Worm (Caenorhabditis elegans) whole organism, late embryonic: ENCODE data around the gene EEED8.3.

ENCODE experiments used
- C38D4.7 ChIP-seq: fragments of 200-800 bp; sonication (Bioruptor generic); optimal IDR thresholded peaks from 2 replicates; lab custom pipeline; 2018; ENCODE audit warnings: mild to moderate bottlenecking, missing genetic modification characterization, moderate library complexity, missing compliant biosample characterization
- F13H6.1 ChIP-seq: sonication (generic microtip); optimal IDR thresholded peaks from 2 replicates; lab custom pipeline; 2016; ENCODE audit warnings: missing genetic modification characterization, missing compliant biosample characterization
- T23F11.4 ChIP-seq: fragments of 200-800 bp; sonication (Bioruptor generic); optimal IDR thresholded peaks from 2 replicates; lab custom pipeline; 2018; ENCODE audit warnings: mild to moderate bottlenecking, missing genetic modification characterization, missing compliant biosample characterization
- ceh-34 ChIP-seq: sonication (generic microtip); optimal IDR thresholded peaks from 2 replicates; lab custom pipeline; 2016; ENCODE audit warnings: mild to moderate bottlenecking, missing genetic modification characterization, missing compliant biosample characterization
- ceh-48 ChIP-seq: sonication (generic microtip); optimal IDR thresholded peaks from 2 replicates; lab custom pipeline; 2016; ENCODE audit warnings: missing genetic modification characterization, inconsistent platforms, missing compliant biosample characterization
- ceh-6 ChIP-seq: fragments of 200-800 bp; sonication (Bioruptor generic); optimal IDR thresholded peaks from 2 replicates; lab custom pipeline; 2018; ENCODE audit warnings: mild to moderate bottlenecking, missing genetic modification characterization, missing compliant biosample characterization
- dve-1 ChIP-seq: sonication (generic microtip); optimal IDR thresholded peaks from 2 replicates; lab custom pipeline; 2017; ENCODE audit warnings: antibody characterized with exemption, mild to moderate bottlenecking, missing genetic modification characterization, missing compliant biosample characterization
- elt-2 ChIP-seq: sonication (generic microtip); optimal IDR thresholded peaks from 2 replicates; lab custom pipeline; 2016; ENCODE audit warnings: missing genetic modification reagents, missing genetic modification characterization, missing compliant biosample characterization
- eyg-1 ChIP-seq: sonication (generic microtip); optimal IDR thresholded peaks from 2 replicates; lab custom pipeline; 2016; ENCODE audit warnings: missing genotype, missing genetic modification characterization, missing compliant biosample characterization
- gmeb-2 ChIP-seq: sonication (generic microtip); optimal IDR thresholded peaks from 2 replicates; lab custom pipeline; 2016; ENCODE audit warnings: missing genetic modification characterization, inconsistent platforms, missing compliant biosample characterization
- hlh-15 ChIP-seq: sonication (generic microtip); optimal IDR thresholded peaks from 2 replicates; lab custom pipeline; 2016; ENCODE audit warnings: missing genetic modification characterization, missing compliant biosample characterization
- hlh-30 ChIP-seq: sonication (generic microtip); optimal IDR thresholded peaks from 2 replicates; lab custom pipeline; 2017; ENCODE audit warnings: antibody characterized with exemption, missing genetic modification characterization, missing compliant biosample characterization; ENCODE audit not compliant: insufficient read depth
- hlh-6 ChIP-seq: sonication (generic microtip); optimal IDR thresholded peaks from 2 replicates; lab custom pipeline; 2016; ENCODE audit warnings: missing genotype, missing genetic modification characterization, missing compliant biosample characterization
- hlh-8 ChIP-seq: sonication (generic microtip); optimal IDR thresholded peaks from 2 replicates; lab custom pipeline; 2016; ENCODE audit warnings: missing genotype, missing genetic modification characterization, missing compliant biosample characterization
- lim-6 ChIP-seq: sonication (generic microtip); optimal IDR thresholded peaks from 2 replicates; lab custom pipeline; 2016; ENCODE audit warnings: missing genetic modification characterization, missing compliant biosample characterization
- lin-11 ChIP-seq: fragments of 200-800 bp; sonication (Bioruptor generic); optimal IDR thresholded peaks from 2 replicates; lab custom pipeline; 2018; ENCODE audit warnings: mild to moderate bottlenecking, missing genetic modification characterization, missing compliant biosample characterization
- madf-2 ChIP-seq: sonication (generic microtip); optimal IDR thresholded peaks from 2 replicates; lab custom pipeline; 2017; ENCODE audit warnings: missing genetic modification characterization, missing compliant biosample characterization
- mec-3 ChIP-seq: sonication (generic microtip); optimal IDR thresholded peaks from 2 replicates; lab custom pipeline; 2016; ENCODE audit warnings: borderline replicate concordance, missing genetic modification characterization, missing compliant biosample characterization
- nfya-1 ChIP-seq: sonication (generic microtip); optimal IDR thresholded peaks from 2 replicates; lab custom pipeline; 2017; ENCODE audit warnings: missing genetic modification characterization, mild to moderate bottlenecking, missing compliant biosample characterization, antibody characterized with exemption, moderate library complexity
- npax-4 ChIP-seq: sonication (generic microtip); optimal IDR thresholded peaks from 2 replicates; lab custom pipeline; 2016; ENCODE audit warnings: missing genetic modification characterization, missing compliant biosample characterization
- pag-3 ChIP-seq: sonication (generic microtip); optimal IDR thresholded peaks from 2 replicates; lab custom pipeline; 2016; ENCODE audit warnings: missing compliant biosample characterization, missing genetic modification characterization, borderline replicate concordance
- pat-9 ChIP-seq: fragments of 200-800 bp; sonication (Bioruptor generic); optimal IDR thresholded peaks from 2 replicates; lab custom pipeline; 2018; ENCODE audit warnings: mild to moderate bottlenecking, missing genetic modification characterization, moderate library complexity, missing compliant biosample characterization
- pqm-1 ChIP-seq: sonication (generic microtip); optimal IDR thresholded peaks from 2 replicates; lab custom pipeline; 2016; ENCODE audit warnings: missing genetic modification characterization, missing compliant biosample characterization
- ref-2 ChIP-seq: sonication (generic microtip); optimal IDR thresholded peaks from 2 replicates; lab custom pipeline; 2016; ENCODE audit warnings: missing genetic modification characterization, missing compliant biosample characterization
- sdc-2 ChIP-seq: sonication (generic microtip); optimal IDR thresholded peaks from 2 replicates; lab custom pipeline; 2016; ENCODE audit warnings: missing genotype, missing genetic modification characterization, missing compliant biosample characterization
- sox-2 ChIP-seq: fragments of 200-800 bp; sonication (Bioruptor generic); IDR thresholded peaks from 2 replicates; pipeline ENCODE4 v1.3.6; 2022; ENCODE audit warnings: missing genetic modification reagents, missing genetic modification characterization, missing compliant biosample characterization
- syd-9 ChIP-seq: sonication (generic microtip); optimal IDR thresholded peaks from 2 replicates; lab custom pipeline; 2016; ENCODE audit warnings: mild to moderate bottlenecking, missing genetic modification characterization, moderate library complexity, missing compliant biosample characterization
- tbx-2 ChIP-seq: sonication (generic microtip); optimal IDR thresholded peaks from 2 replicates; lab custom pipeline; 2016; ENCODE audit warnings: missing genetic modification characterization, missing compliant biosample characterization
- tbx-7 ChIP-seq: sonication (generic microtip); optimal IDR thresholded peaks from 2 replicates; lab custom pipeline; 2016; ENCODE audit warnings: missing genotype, missing genetic modification characterization, missing compliant biosample characterization
- unc-3 ChIP-seq, 2 experiments: fragments of 200-800 bp in 1 of 2; sonication (Bioruptor generic) in 1 of 2; sonication (generic microtip) in 1 of 2; conservative IDR thresholded peaks in 1 of 2; optimal IDR thresholded peaks in 1 of 2; 2 replicates each; pipeline versions ENCODE4 v1.3.6 to Lab custom; 2016 to 2022; ENCODE audit warnings: missing compliant biosample characterization in 2 of 2, missing genetic modification characterization in 2 of 2, missing genetic modification reagents in 1 of 2
- unc-42 ChIP-seq: sonication (generic microtip); optimal IDR thresholded peaks from 2 replicates; lab custom pipeline; 2016; ENCODE audit warnings: missing genotype, missing genetic modification characterization, missing compliant biosample characterization
- unc-55 ChIP-seq: sonication (generic microtip); optimal IDR thresholded peaks from 2 replicates; lab custom pipeline; 2017; ENCODE audit warnings: missing biosample characterization, missing genetic modification reagents, missing genetic modification characterization
- ztf-16 ChIP-seq: sonication (generic microtip); optimal IDR thresholded peaks from 2 replicates; lab custom pipeline; 2017; ENCODE audit warnings: missing genetic modification characterization, missing compliant biosample characterization

EEED8.3 gene

DNA sequence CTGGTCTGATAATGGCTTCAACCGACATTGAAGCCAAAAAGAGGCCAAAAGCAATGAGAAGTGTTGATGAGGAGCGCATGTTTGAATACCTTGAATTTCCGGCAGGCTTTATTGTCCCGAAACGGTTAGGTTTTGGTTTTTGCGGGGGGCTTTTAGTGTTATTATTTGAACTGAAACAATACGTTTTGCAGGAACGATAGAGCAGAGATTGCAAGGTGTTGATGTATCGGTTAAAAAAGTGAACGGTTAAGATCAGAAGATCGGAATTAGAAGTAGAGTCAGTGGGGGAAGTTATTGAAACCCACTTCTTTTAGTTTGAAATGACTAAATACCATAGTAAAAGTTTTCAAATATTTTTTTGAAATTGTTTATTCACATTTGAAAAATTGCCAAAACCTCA lies 6.5 kb upstream of the EEED8.3 start, which contains the start of gene clec-141:
TSS of gene clec-141 (minus strand) at position 101 of the 400 bp plus-strand sequence.
- no peak for TF ChIP-seq C38D4.7 (GFP tag; lab: Kevin White, UChicago)
- no peak for TF ChIP-seq mec-3 (tag; lab: Kevin White, UChicago)
- TF ChIP-seq ztf-16 (tag; lab: Kevin White, UChicago): no peak
- no peak for TF ChIP-seq pat-9 (tag; lab: Kevin White, UChicago)
- no peak for TF ChIP-seq unc-3 (GFP tag; conservative IDR thresholded peaks at IDR 0.05; lab: Robert Waterston, UW)
- TF ChIP-seq unc-3 (tag; optimal IDR thresholded peaks at IDR 0.05; lab: Kevin White, UChicago): no peak
- TF ChIP-seq elt-2: no peak
- TF ChIP-seq sox-2 (GFP tag; lab: Robert Waterston, UW): no peak
- TF ChIP-seq F13H6.1 (tag; lab: Kevin White, UChicago): no peak
- TF ChIP-seq lim-6 (tag; lab: Kevin White, UChicago): no peak
- no peak for TF ChIP-seq lin-11 (tag; lab: Kevin White, UChicago)

DNA sequence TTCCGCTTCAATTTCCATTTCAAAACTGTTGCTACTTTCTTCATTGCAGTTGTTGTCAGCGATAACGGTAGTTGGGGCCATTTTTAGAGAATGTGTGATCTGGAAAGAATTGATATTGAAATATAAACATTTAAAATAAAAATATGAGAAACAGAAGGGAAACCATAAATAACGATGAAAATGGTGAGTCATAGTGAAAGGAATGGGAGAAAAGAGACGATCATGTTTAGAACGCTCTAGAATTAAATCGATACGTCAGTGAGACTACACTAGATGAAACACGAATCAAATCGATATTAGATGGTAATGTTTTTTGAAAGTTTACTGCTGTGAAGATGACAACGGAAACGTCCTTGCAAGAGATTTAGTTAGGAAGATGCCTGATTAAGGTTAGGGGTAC lies 5.2 kb upstream of the EEED8.3 start, which contains the start of the genes EEED8.12 and EEED8.4:
TSS of gene EEED8.12 (minus strand) at position 101 of the 400 bp plus-strand sequence.
TSS of gene EEED8.4 (plus strand) at position 396 of the 400 bp plus-strand sequence.
- TF ChIP-seq ceh-34 (tag; lab: Kevin White, UChicago): no peak

DNA sequence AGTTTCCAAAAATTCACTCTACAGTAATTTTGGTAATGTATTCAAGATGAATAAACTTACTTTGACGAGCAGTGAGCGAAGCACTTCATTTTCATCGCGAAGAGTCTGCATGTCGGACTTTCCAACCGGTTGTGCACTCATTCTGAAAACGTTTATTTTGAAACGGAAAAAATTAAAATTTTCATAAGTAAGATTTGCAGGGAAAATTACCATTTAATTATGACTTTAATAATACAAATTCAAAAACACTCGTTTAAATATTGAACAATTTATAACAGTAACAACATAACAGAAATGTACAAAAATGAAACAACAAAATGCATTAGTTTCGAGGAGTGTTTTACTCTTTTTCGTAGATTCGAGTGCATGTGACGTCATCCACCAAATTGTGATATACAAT lies 1.6 kb upstream of the EEED8.3 start, which contains the start of the genes EEED8.13 and EEED8.18:
TSS of gene EEED8.13 (minus strand) at position 101 of the 400 bp plus-strand sequence.
TSS of gene EEED8.18 (minus strand) at position 144 of the 400 bp plus-strand sequence.
- TF ChIP-seq sdc-2 (tag; lab: Kevin White, UChicago): no peak
- TF ChIP-seq hlh-30 (tag; lab: Kevin White, UChicago): no peak
- TF ChIP-seq sox-2 (GFP tag; lab: Robert Waterston, UW): no peak
- TF ChIP-seq hlh-8: no peak
- no peak for TF ChIP-seq pqm-1 (tag; lab: Kevin White, UChicago)

DNA sequence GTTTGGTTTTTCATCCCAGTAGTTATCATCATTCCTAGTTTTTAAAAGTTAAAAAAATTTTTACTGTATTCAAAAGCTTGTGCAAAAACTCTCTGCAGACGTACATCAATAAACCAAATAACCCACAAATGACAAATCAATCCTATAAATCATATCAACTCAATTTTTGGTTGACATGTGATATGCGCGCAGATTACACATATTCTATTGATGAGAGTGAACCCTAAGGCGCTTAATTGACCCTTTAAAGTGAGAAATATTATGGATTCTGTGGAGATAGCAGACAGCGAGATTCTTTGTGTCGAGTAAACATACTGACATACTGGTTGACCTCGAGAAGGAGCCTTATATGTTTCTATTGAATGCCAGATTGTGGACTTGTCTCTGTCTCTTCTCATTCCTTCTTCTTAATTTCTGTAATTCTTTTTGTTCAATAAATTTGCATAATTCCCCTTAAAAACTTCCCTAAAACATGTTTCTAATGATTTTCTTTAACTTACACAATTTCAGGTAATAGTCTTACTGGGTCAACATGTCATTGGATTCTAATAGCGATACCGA lies 2.2 kb downstream of the EEED8.3 start, which contains the start of gene EEED8.2:
TSS of gene EEED8.2 (plus strand) at position 511 of the 561 bp plus-strand sequence.
- no peak for TF ChIP-seq sox-2 (GFP tag; lab: Robert Waterston, UW)
- TF ChIP-seq tbx-2 (tag; lab: Kevin White, UChicago): peak; percentile 3
- peak; percentile 39 for TF ChIP-seq unc-55 (GFP tag; lab: Kevin White, UChicago)
- no peak for TF ChIP-seq pag-3
- peak; percentile 24 for TF ChIP-seq hlh-30 (tag; lab: Kevin White, UChicago)
- no peak for TF ChIP-seq lim-6 (tag; lab: Kevin White, UChicago)
- no peak for TF ChIP-seq ceh-6
- TF ChIP-seq ceh-48 (tag; lab: Kevin White, UChicago): no peak

DNA sequence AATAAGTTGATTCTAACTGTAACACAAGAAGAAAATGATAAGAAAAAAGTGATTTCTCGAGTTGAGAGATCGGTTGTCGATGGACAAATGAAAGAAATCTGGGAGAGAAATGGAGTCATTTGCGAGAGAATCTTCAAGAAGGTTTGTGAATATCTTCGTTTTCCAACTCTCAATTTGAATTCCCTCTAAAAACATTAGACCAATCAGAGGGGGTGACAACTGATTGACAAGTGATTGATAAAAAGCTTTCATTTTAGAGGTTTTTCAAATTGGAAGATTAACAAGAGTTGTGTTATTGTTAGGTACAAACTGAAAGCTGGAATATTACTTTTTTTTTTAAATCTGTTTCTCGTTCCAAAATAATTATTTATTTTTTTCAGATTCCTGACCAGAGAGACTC lies 3.8 kb downstream of the EEED8.3 start:
- TF ChIP-seq unc-55 (GFP tag; lab: Kevin White, UChicago) (peak; percentile 90), hlh-6 (tag; lab: Kevin White, UChicago) (no peak)

DNA sequence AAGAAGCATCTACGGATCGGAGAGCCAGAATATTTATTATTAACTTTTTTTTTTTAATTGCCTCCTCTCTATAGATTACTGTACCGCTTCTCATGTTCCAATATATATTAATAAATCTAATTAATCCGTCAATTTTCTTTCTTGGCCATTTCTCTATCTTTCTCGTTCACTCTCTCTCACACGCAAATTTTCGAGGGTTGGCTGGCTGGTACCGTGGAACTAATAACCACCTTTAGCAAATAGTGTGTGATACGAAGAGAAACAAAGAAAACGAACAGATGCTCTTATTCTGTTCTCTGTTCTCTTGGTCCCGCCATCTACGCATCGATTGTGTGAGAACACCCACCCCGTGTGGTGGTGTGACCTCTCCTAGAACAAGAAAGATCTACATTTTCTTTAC lies 4.2 kb downstream of the EEED8.3 start:
- no peak for TF ChIP-seq dve-1
- TF ChIP-seq ref-2 (tag; lab: Kevin White, UChicago): peak; percentile 8
- no peak for TF ChIP-seq T23F11.4
- TF ChIP-seq nfya-1 (tag; lab: Kevin White, UChicago): peak; percentile 40
- TF ChIP-seq npax-4: no peak
- TF ChIP-seq madf-2: no peak
- TF ChIP-seq ceh-48 (tag; lab: Kevin White, UChicago): peak; percentile 36
- TF ChIP-seq hlh-8: no peak
- TF ChIP-seq eyg-1 (tag; lab: Kevin White, UChicago): no peak
- TF ChIP-seq unc-42 (tag; lab: Kevin White, UChicago): peak; percentile 54
- TF ChIP-seq gmeb-2 (tag; lab: Kevin White, UChicago): no peak
- no peak for TF ChIP-seq tbx-7 (tag; lab: Kevin White, UChicago)
- TF ChIP-seq sox-2 (GFP tag; lab: Robert Waterston, UW): no peak
- TF ChIP-seq syd-9 (tag; lab: Kevin White, UChicago): no peak
- TF ChIP-seq elt-2: peak; percentile 42
- TF ChIP-seq ztf-16 (tag; lab: Kevin White, UChicago): no peak
- no peak for TF ChIP-seq lim-6 (tag; lab: Kevin White, UChicago)
- TF ChIP-seq hlh-15 (tag; lab: Kevin White, UChicago): no peak
- TF ChIP-seq, all 69 proteins: peak for 5
